Worm (Caenorhabditis elegans) whole organism, L3 larva: ENCODE results near the gene F23D12.3.

ENCODE experiments used
- ZK546.5 ChIP-seq: sonication (generic microtip); optimal IDR thresholded peaks from 2 replicates; lab custom pipeline; 2017; ENCODE audit warnings: missing biosample characterization, missing genetic modification characterization
- aly-2 ChIP-seq: fragments of 150-350 bp; optimal IDR thresholded peaks from 2 replicates; lab custom pipeline; 2014; ENCODE audit warnings: missing biosample characterization, missing genetic modification characterization
- ama-1 ChIP-seq: fragments of 150-350 bp; optimal IDR thresholded peaks from 2 replicates; lab custom pipeline; 2018
- ceh-9 ChIP-seq: sonication (generic microtip); optimal IDR thresholded peaks from 2 replicates; lab custom pipeline; 2018; ENCODE audit warnings: missing biosample characterization, missing genetic modification characterization
- elt-1 ChIP-seq: fragments of 150-350 bp; optimal IDR thresholded peaks from 2 replicates; lab custom pipeline; 2014; ENCODE audit warnings: missing biosample characterization, missing genetic modification characterization
- jun-1 ChIP-seq: fragments of 150-350 bp; optimal IDR thresholded peaks from 2 replicates; lab custom pipeline; 2014; ENCODE audit warnings: missing biosample characterization, missing genetic modification reagents, missing genetic modification characterization
- lin-39 ChIP-seq: fragments of 150-350 bp; optimal IDR thresholded peaks from 2 replicates; lab custom pipeline; 2018; ENCODE audit warnings: missing biosample characterization, missing genetic modification reagents, missing genetic modification characterization
- mml-1 ChIP-seq: fragments of 150-350 bp; sonication (generic microtip); optimal IDR thresholded peaks from 3 replicates; lab custom pipeline; 2014; ENCODE audit warnings: missing biosample characterization, missing genetic modification characterization
- nhr-237 ChIP-seq: fragments of 150-350 bp; optimal IDR thresholded peaks from 2 replicates; lab custom pipeline; 2014; ENCODE audit warnings: missing biosample characterization, missing genetic modification characterization
- nhr-25 ChIP-seq: sonication (generic microtip); optimal IDR thresholded peaks from 2 replicates; lab custom pipeline; 2017; ENCODE audit warnings: missing biosample characterization, missing genetic modification characterization
- nhr-28 ChIP-seq: fragments of 150-350 bp; optimal IDR thresholded peaks from 2 replicates; lab custom pipeline; 2014; ENCODE audit warnings: missing biosample characterization, missing genetic modification characterization
- nhr-76 ChIP-seq: fragments of 150-350 bp; sonication (generic microtip); optimal IDR thresholded peaks from 5 replicates; lab custom pipeline; 2014; ENCODE audit warnings: missing biosample characterization, missing genetic modification characterization
- skn-1 ChIP-seq: fragments of 150-350 bp; optimal IDR thresholded peaks from 2 replicates; lab custom pipeline; 2014; ENCODE audit warnings: missing biosample characterization, missing genetic modification characterization

DNA sequence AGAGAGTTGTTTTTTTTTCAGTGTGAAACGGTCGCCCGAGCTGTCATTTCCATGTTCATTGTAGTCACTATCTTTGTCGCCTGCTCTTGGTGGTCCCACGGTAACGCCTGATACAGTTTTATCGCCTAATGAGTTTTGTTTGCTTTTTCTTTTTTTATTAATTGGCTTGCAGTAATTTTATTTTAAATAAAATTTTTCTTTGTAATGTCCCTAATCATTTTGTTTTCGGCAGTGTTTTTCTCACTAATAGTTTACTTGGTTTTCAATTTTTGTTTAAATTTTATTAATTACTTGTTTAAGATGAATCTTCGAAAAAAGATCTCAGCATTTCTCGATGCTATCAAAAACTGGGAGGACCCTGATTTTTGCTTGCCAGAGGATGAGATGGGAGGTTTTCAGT lies 23.2 kb downstream of the F23D12.3 start, which contains the start of gene M163.22:
- TF ChIP-seq jun-1, result no peak
- no peak for TF ChIP-seq nhr-28 (tag; lab: Kevin White, UChicago)
- TF ChIP-seq elt-1 (tag; lab: Kevin White, UChicago), result no peak
- no peak for TF ChIP-seq ZK546.5 (tag; lab: Kevin White, UChicago)
- TF ChIP-seq nhr-237 (tag; lab: Kevin White, UChicago), result no peak
- TF ChIP-seq aly-2 (tag; lab: Kevin White, UChicago), result no peak
- TF ChIP-seq ceh-9 (tag; lab: Kevin White, UChicago), result no peak
- no peak for TF ChIP-seq lin-39 (tag; lab: Kevin White, UChicago)
- no peak for TF ChIP-seq skn-1 (tag; lab: Kevin White, UChicago)
- TF ChIP-seq nhr-25, result no peak
- TF ChIP-seq ama-1 (lab: Kevin White, UChicago), result no peak
- TF ChIP-seq nhr-76 (tag; lab: Kevin White, UChicago), result no peak
- no peak for TF ChIP-seq mml-1 (tag; lab: Kevin White, UChicago)
